Worm (Caenorhabditis elegans) whole organism, L4 larva: ENCODE results near the gene ZK1055.4.

ENCODE experiments used
- D1046.2 ChIP-seq: fragments of 200-800 bp; sonication (Bioruptor generic); IDR thresholded peaks from 2 replicates; pipeline ENCODE4 v1.3.6; 2022; ENCODE audit warnings: missing genetic modification characterization, missing compliant biosample characterization
- F44E2.7 ChIP-seq: fragments of 200-800 bp; sonication (Bioruptor generic); IDR thresholded peaks from 2 replicates; pipeline ENCODE4 v2.1.2; 2022; ENCODE audit warnings: missing genetic modification characterization, missing compliant biosample characterization
- T20F7.1 ChIP-seq: fragments of 200-800 bp; sonication (Bioruptor generic); optimal IDR thresholded peaks from 2 replicates; lab custom pipeline; 2018; ENCODE audit warnings: mild to moderate bottlenecking, missing genetic modification characterization, missing compliant biosample characterization
- Y105C5A.15 ChIP-seq: fragments of 200-800 bp; sonication (Bioruptor generic); IDR thresholded peaks from 2 replicates; pipeline ENCODE4 v1.3.6; 2022; ENCODE audit warnings: missing genetic modification characterization, missing compliant biosample characterization
- Y48G9A.11 ChIP-seq: fragments of 200-800 bp; sonication (Bioruptor generic); IDR thresholded peaks from 2 replicates; pipeline ENCODE4 v1.3.6; 2022; ENCODE audit warnings: missing genetic modification reagents, missing genetic modification characterization, missing compliant biosample characterization
- Y75B8A.6 ChIP-seq: fragments of 200-800 bp; sonication (Bioruptor generic); IDR thresholded peaks from 2 replicates; pipeline ENCODE4 v1.3.6; 2022; ENCODE audit warnings: missing genetic modification reagents, missing genetic modification characterization, missing compliant biosample characterization
- aha-1 ChIP-seq: fragments of 150-350 bp; peaks from one replicate; lab custom pipeline; 2014; ENCODE audit warnings: missing biosample characterization, missing genetic modification characterization
- aly-2 ChIP-seq: sonication (generic microtip); optimal IDR thresholded peaks from 2 replicates; lab custom pipeline; 2018; ENCODE audit warnings: missing biosample characterization, missing genetic modification characterization
- ama-1 ChIP-seq: fragments of 150-350 bp; optimal IDR thresholded peaks from 2 replicates; lab custom pipeline; 2014; ENCODE audit warnings: inconsistent platforms, mixed read lengths
- arid-1 ChIP-seq: fragments of 200-800 bp; sonication (Bioruptor generic); conservative IDR thresholded peaks from 2 replicates; pipeline ENCODE4 v1.3.6; 2022; ENCODE audit warnings: missing genetic modification reagents, missing genetic modification characterization, missing compliant biosample characterization
- ceh-20 ChIP-seq: fragments of 200-800 bp; sonication (Bioruptor generic); IDR thresholded peaks from 2 replicates; pipeline ENCODE4 v1.3.6; 2022; ENCODE audit warnings: missing genetic modification reagents, missing genetic modification characterization, missing compliant biosample characterization
- ceh-44 ChIP-seq: fragments of 200-800 bp; sonication (Bioruptor generic); IDR thresholded peaks from 2 replicates; pipeline ENCODE4 v1.3.6; 2022; ENCODE audit warnings: missing genetic modification reagents, missing genetic modification characterization, missing compliant biosample characterization
- daf-16 ChIP-seq, 3 experiments: sonication (generic microtip); optimal IDR thresholded peaks; 2 replicates each; lab custom pipeline; 2016 to 2017; ENCODE audit warnings: missing genetic modification characterization in 3 of 3, missing genetic modification reagents in 3 of 3, mild to moderate bottlenecking in 2 of 3, missing compliant biosample characterization in 2 of 3, missing biosample characterization in 1 of 3, moderate library complexity in 1 of 3
- daf-19 ChIP-seq: fragments of 200-800 bp; sonication (Bioruptor generic); conservative IDR thresholded peaks from 2 replicates; pipeline ENCODE4 v1.3.6; 2022; ENCODE audit warnings: missing genetic modification characterization, missing compliant biosample characterization
- dmd-6 ChIP-seq: fragments of 200-800 bp; sonication (Bioruptor generic); IDR thresholded peaks from 2 replicates; pipeline ENCODE4 v1.3.6; 2022; ENCODE audit warnings: missing genetic modification reagents, missing genetic modification characterization, missing compliant biosample characterization
- dmd-9 ChIP-seq: fragments of 200-800 bp; sonication (Bioruptor generic); IDR thresholded peaks from 2 replicates; pipeline ENCODE4 v1.3.6; 2022; ENCODE audit warnings: missing genetic modification reagents, missing genetic modification characterization, missing compliant biosample characterization
- fkh-10 ChIP-seq: fragments of 150-350 bp; optimal IDR thresholded peaks from 2 replicates; lab custom pipeline; 2014; ENCODE audit warnings: missing biosample characterization, missing genetic modification reagents, missing genetic modification characterization
- lim-7 ChIP-seq: fragments of 200-800 bp; sonication (Bioruptor generic); IDR thresholded peaks from 2 replicates; pipeline ENCODE4 v1.3.6; 2022; ENCODE audit warnings: missing genetic modification characterization, missing compliant biosample characterization
- mdl-1 ChIP-seq, 2 experiments: fragments of 150-350 bp in 1 of 2; sonication (generic microtip) in 1 of 2; optimal IDR thresholded peaks; 2 replicates each; lab custom pipeline; 2014 to 2017; ENCODE audit warnings: missing biosample characterization in 2 of 2, missing genetic modification characterization in 2 of 2
- mxl-2 ChIP-seq: fragments of 200-800 bp; sonication (Bioruptor generic); conservative IDR thresholded peaks from 2 replicates; pipeline ENCODE4 v1.3.6; 2022; ENCODE audit warnings: missing genetic modification reagents, missing genetic modification characterization, missing compliant biosample characterization
- mxl-3 ChIP-seq: fragments of 200-800 bp; sonication (Bioruptor generic); optimal IDR thresholded peaks from 2 replicates; lab custom pipeline; 2018; ENCODE audit warnings: mild to moderate bottlenecking, missing genetic modification characterization, missing compliant biosample characterization
- nhr-10 ChIP-seq: fragments of 150-350 bp; optimal IDR thresholded peaks from 2 replicates; lab custom pipeline; 2014; ENCODE audit warnings: missing biosample characterization, missing genetic modification characterization
- nhr-102 ChIP-seq: sonication (generic microtip); optimal IDR thresholded peaks from 2 replicates; lab custom pipeline; 2016; ENCODE audit warnings: mild to moderate bottlenecking, missing genetic modification characterization, moderate library complexity, missing compliant biosample characterization
- nhr-28 ChIP-seq: fragments of 150-350 bp; optimal IDR thresholded peaks from 2 replicates; lab custom pipeline; 2014; ENCODE audit warnings: missing biosample characterization, missing genetic modification characterization
- nhr-77 ChIP-seq: fragments of 150-350 bp; optimal IDR thresholded peaks from 2 replicates; lab custom pipeline; 2014; ENCODE audit warnings: missing biosample characterization, missing genetic modification characterization
- pha-4 ChIP-seq, 2 experiments: fragments of 150-350 bp in 1 of 2; fragments of 200-800 bp in 1 of 2; sonication (Bioruptor generic) in 1 of 2; IDR thresholded peaks in 1 of 2; optimal IDR thresholded peaks in 1 of 2; 2 replicates each; pipeline versions ENCODE4 v1.3.6 to Lab custom; 2014 to 2022; ENCODE audit warnings: missing genetic modification characterization in 2 of 2, missing genetic modification reagents in 2 of 2, missing biosample characterization in 1 of 2, missing compliant biosample characterization in 1 of 2
- php-3 ChIP-seq: fragments of 200-800 bp; sonication (Bioruptor generic); IDR thresholded peaks from 2 replicates; pipeline ENCODE4 v1.3.6; 2022; ENCODE audit warnings: missing genetic modification reagents, missing genetic modification characterization, missing compliant biosample characterization
- pqm-1 ChIP-seq: sonication (generic microtip); optimal IDR thresholded peaks from 2 replicates; lab custom pipeline; 2017; ENCODE audit warnings: missing biosample characterization, missing genetic modification characterization
- rbr-2 ChIP-seq: sonication (generic microtip); optimal IDR thresholded peaks from 2 replicates; lab custom pipeline; 2016; ENCODE audit warnings: missing genotype, missing genetic modification characterization, missing compliant biosample characterization
- saeg-2 ChIP-seq: fragments of 200-800 bp; sonication (Bioruptor generic); IDR thresholded peaks from 2 replicates; pipeline ENCODE4 v1.3.6; 2022; ENCODE audit warnings: missing genetic modification reagents, missing genetic modification characterization, missing compliant biosample characterization
- set-16 ChIP-seq: fragments of 200-800 bp; sonication (Bioruptor generic); IDR thresholded peaks from 2 replicates; pipeline ENCODE4 v1.3.6; 2022; ENCODE audit warnings: missing genetic modification reagents, missing genetic modification characterization, missing compliant biosample characterization
- snpc-4 ChIP-seq: fragments of 150-350 bp; optimal IDR thresholded peaks from 2 replicates; lab custom pipeline; 2014; ENCODE audit warnings: missing biosample characterization, missing genetic modification characterization
- unc-62 ChIP-seq, 3 experiments: fragments of 150-350 bp in 1 of 3; sonication (generic microtip); optimal IDR thresholded peaks in 2 of 3; peaks in 1 of 3; 1 replicate in 1 of 3; 2 replicates in 2 of 3; lab custom pipeline; 2014 to 2017; ENCODE audit warnings: missing biosample characterization in 3 of 3, missing genetic modification characterization in 3 of 3, missing genetic modification reagents in 3 of 3, missing genotype in 1 of 3
- ztf-7 ChIP-seq: fragments of 150-350 bp; optimal IDR thresholded peaks from 2 replicates; lab custom pipeline; 2014; ENCODE audit warnings: missing biosample characterization, missing genetic modification characterization

Gene ZK1055.4

ce11 chrV:6614152-6614734, 32.4 kb downstream of the ZK1055.4 start, which contains the start of gene cpr-4 (continued):
- no peak for TF ChIP-seq nhr-10
- TF ChIP-seq T20F7.1 (GFP tag; lab: Kevin White, UChicago) = peak; percentile 48
- 0 out of 2 replicates have a peak, but pooled peaks have one; percentile 39 for TF ChIP-seq pha-4 (GFP tag; IDR thresholded peaks at IDR 0.05; lab: Robert Waterston, UW)
- TF ChIP-seq pha-4 (tag; optimal IDR thresholded peaks at IDR 0.05; lab: Kevin White, UChicago) = no peak
- no peak for TF ChIP-seq ceh-44 (GFP tag; lab: Robert Waterston, UW)
- TF ChIP-seq set-16 = no peak
- no peak for TF ChIP-seq ama-1 (lab: Kevin White, UChicago)
- no peak for TF ChIP-seq F44E2.7 (GFP tag; lab: Robert Waterston, UW)
- TF ChIP-seq nhr-28 (tag; lab: Kevin White, UChicago) = peak; percentile 95
- TF ChIP-seq mxl-2 (GFP tag; lab: Robert Waterston, UW) = no peak
- no peak for TF ChIP-seq fkh-10 (GFP tag; lab: Kevin White, UChicago)
- TF ChIP-seq, all 104 proteins: peak for 23

- no peak for TF ChIP-seq Y75B8A.6 (GFP tag; lab: Robert Waterston, UW)
- peak; percentile 73 for TF ChIP-seq set-16
- peak; percentile 74 for TF ChIP-seq aha-1 (tag; lab: Kevin White, UChicago)
- TF ChIP-seq, all 104 proteins: peak for 2
These were observed 33.1 kb downstream of the ZK1055.4 start for ce11 chrV:6614968-6615367.

ce11 chrV:6616294-6616693, 34.4 kb downstream of the ZK1055.4 start:
- TF ChIP-seq ceh-20 (GFP tag; lab: Robert Waterston, UW) (no peak), ztf-7 (tag; lab: Kevin White, UChicago) (no peak), dmd-9 (GFP tag; lab: Robert Waterston, UW) (no peak), dmd-6 (GFP tag; lab: Robert Waterston, UW) (peak; percentile 46; the same call in 1 of the 2 replicates), pqm-1 (tag; lab: Kevin White, UChicago) (peak; percentile 52), aly-2 (no peak), daf-16 (GFP tag; optimal IDR thresholded peaks at IDR 0.05; lab: Kevin White, UChicago) (no peak), daf-16 (tag; optimal IDR thresholded peaks at IDR 0.05; lab: Kevin White, UChicago) (peak; percentile 88), nhr-102 (tag; lab: Kevin White, UChicago) (no peak), nhr-28 (tag; lab: Kevin White, UChicago) (peak; percentile 95)

- TF ChIP-seq pha-4 (GFP tag; IDR thresholded peaks at IDR 0.05; lab: Robert Waterston, UW) (no peak), pha-4 (tag; optimal IDR thresholded peaks at IDR 0.05; lab: Kevin White, UChicago) (no peak), saeg-2 (GFP tag; lab: Robert Waterston, UW) (no peak)
These were observed 38.9 kb downstream of the ZK1055.4 start for ce11 chrV:6620809-6621208.

- no peak for TF ChIP-seq mdl-1 (tag; optimal IDR thresholded peaks at IDR 0.05; lab: Kevin White, UChicago)
- no peak for TF ChIP-seq pha-4 (GFP tag; IDR thresholded peaks at IDR 0.05; lab: Robert Waterston, UW)
- no peak for TF ChIP-seq pha-4 (tag; optimal IDR thresholded peaks at IDR 0.05; lab: Kevin White, UChicago)
- no peak for TF ChIP-seq rbr-2 (tag; lab: Kevin White, UChicago)
- TF ChIP-seq nhr-28 (tag; lab: Kevin White, UChicago) = no peak
- TF ChIP-seq lim-7 (GFP tag; lab: Robert Waterston, UW) = no peak
- no peak for TF ChIP-seq Y48G9A.11 (GFP tag; lab: Robert Waterston, UW)
These were observed 40.0 kb downstream of the ZK1055.4 start, which contains the start of gene nhr-37 for ce11 chrV:6621894-6622293. Gene nhr-37 (plus strand): TSS chrV:6622194.

ce11 chrV:6626244-6626643, 44.4 kb downstream of the ZK1055.4 start, which contains the start of gene ppt-1:
Gene ppt-1 (minus strand): TSS chrV:6626344.
- no peak for TF ChIP-seq daf-19
- no peak for TF ChIP-seq arid-1 (GFP tag; lab: Robert Waterston, UW)
- TF ChIP-seq D1046.2 (GFP tag; lab: Robert Waterston, UW) = no peak
- no peak for TF ChIP-seq php-3 (GFP tag; lab: Robert Waterston, UW)
- TF ChIP-seq unc-62 (GFP tag; optimal IDR thresholded peaks at IDR 0.05 in 1 of 2; lab: Kevin White, UChicago) = no peak
- TF ChIP-seq unc-62 (tag; optimal IDR thresholded peaks at IDR 0.05; lab: Kevin White, UChicago) = no peak
- no peak for TF ChIP-seq snpc-4 (tag; lab: Kevin White, UChicago)
- TF ChIP-seq Y48G9A.11 (GFP tag; lab: Robert Waterston, UW) = no peak
- TF ChIP-seq Y105C5A.15 = no peak
- no peak for TF ChIP-seq mxl-3 (GFP tag; lab: Kevin White, UChicago)
- no peak for TF ChIP-seq ama-1 (lab: Kevin White, UChicago)
- TF ChIP-seq aly-2 = no peak
- no peak for TF ChIP-seq nhr-77 (tag; lab: Kevin White, UChicago)
